Worm (Caenorhabditis elegans) whole organism, early embryonic: Measurements from ENCODE around the gene srj-8.

Experiments
- B0310.2 ChIP-seq: sonication (generic microtip); optimal IDR thresholded peaks from 2 replicates; lab custom pipeline; 2016; ENCODE audit warnings: mild to moderate bottlenecking, missing genetic modification characterization, missing compliant biosample characterization
- F13C5.2 ChIP-seq: sonication (generic microtip); optimal IDR thresholded peaks from 2 replicates; lab custom pipeline; 2017; ENCODE audit warnings: mild to moderate bottlenecking, missing genetic modification characterization, inconsistent platforms, missing compliant biosample characterization
- aly-1 ChIP-seq: sonication (generic microtip); optimal IDR thresholded peaks from 2 replicates; lab custom pipeline; 2016; ENCODE audit warnings: missing genetic modification characterization, missing compliant biosample characterization
- ama-1 ChIP-seq: fragments of 150-350 bp; optimal IDR thresholded peaks from 2 replicates; lab custom pipeline; 2014
- ceh-13 ChIP-seq: fragments of 200-800 bp; sonication (Bioruptor generic); optimal IDR thresholded peaks from 2 replicates; lab custom pipeline; 2018; ENCODE audit warnings: mild to moderate bottlenecking, missing genetic modification characterization, missing compliant biosample characterization
- ceh-36 ChIP-seq: sonication (generic microtip); optimal IDR thresholded peaks from 2 replicates; lab custom pipeline; 2016; ENCODE audit warnings: missing genetic modification characterization, inconsistent platforms, missing compliant biosample characterization
- ets-7 ChIP-seq: sonication (generic microtip); optimal IDR thresholded peaks from 2 replicates; lab custom pipeline; 2016; ENCODE audit warnings: missing genotype, missing genetic modification characterization, missing compliant biosample characterization
- flt-1 ChIP-seq: fragments of 200-800 bp; sonication (Bioruptor generic); IDR thresholded peaks from 2 replicates; pipeline ENCODE4 v1.3.6; 2022; ENCODE audit warnings: missing genetic modification characterization, missing compliant biosample characterization
- hmbx-1 ChIP-seq: sonication (generic microtip); optimal IDR thresholded peaks from 2 replicates; lab custom pipeline; 2016; ENCODE audit warnings: mild to moderate bottlenecking, missing genetic modification characterization, missing compliant biosample characterization
- hmg-4 ChIP-seq: fragments of 200-800 bp; sonication (Bioruptor generic); optimal IDR thresholded peaks from 2 replicates; lab custom pipeline; 2018; ENCODE audit warnings: mild to moderate bottlenecking, missing genetic modification characterization, missing compliant biosample characterization
- hnd-1 ChIP-seq: sonication (generic microtip); optimal IDR thresholded peaks from 2 replicates; lab custom pipeline; 2016; ENCODE audit warnings: missing genetic modification characterization, missing compliant biosample characterization
- pes-1 ChIP-seq: fragments of 200-800 bp; sonication (Bioruptor generic); IDR thresholded peaks from 2 replicates; pipeline ENCODE4 v1.3.6; 2022; ENCODE audit warnings: missing genetic modification reagents, missing genetic modification characterization, missing compliant biosample characterization
- scrt-1 ChIP-seq: fragments of 200-800 bp; sonication (Bioruptor generic); IDR thresholded peaks from 2 replicates; pipeline ENCODE4 v1.3.6; 2022; ENCODE audit warnings: missing genetic modification characterization, missing compliant biosample characterization
- sea-1 ChIP-seq: fragments of 200-800 bp; sonication (Bioruptor generic); conservative IDR thresholded peaks from 2 replicates; pipeline ENCODE4 v1.3.6; 2022; ENCODE audit warnings: missing genetic modification characterization, missing compliant biosample characterization
- tbx-11 ChIP-seq: fragments of 200-800 bp; sonication (Bioruptor generic); IDR thresholded peaks from 2 replicates; pipeline ENCODE4 v1.3.6; 2022; ENCODE audit warnings: missing genetic modification characterization, missing compliant biosample characterization
- tbx-37 ChIP-seq: fragments of 200-800 bp; sonication (Bioruptor generic); conservative IDR thresholded peaks from 2 replicates; pipeline ENCODE4 v1.3.6; 2022; ENCODE audit warnings: missing genetic modification reagents, missing genetic modification characterization, missing compliant biosample characterization
- tra-4 ChIP-seq: sonication (generic microtip); optimal IDR thresholded peaks from 2 replicates; lab custom pipeline; 2017; ENCODE audit warnings: missing genetic modification characterization, missing compliant biosample characterization

Gene srj-8

DNA sequence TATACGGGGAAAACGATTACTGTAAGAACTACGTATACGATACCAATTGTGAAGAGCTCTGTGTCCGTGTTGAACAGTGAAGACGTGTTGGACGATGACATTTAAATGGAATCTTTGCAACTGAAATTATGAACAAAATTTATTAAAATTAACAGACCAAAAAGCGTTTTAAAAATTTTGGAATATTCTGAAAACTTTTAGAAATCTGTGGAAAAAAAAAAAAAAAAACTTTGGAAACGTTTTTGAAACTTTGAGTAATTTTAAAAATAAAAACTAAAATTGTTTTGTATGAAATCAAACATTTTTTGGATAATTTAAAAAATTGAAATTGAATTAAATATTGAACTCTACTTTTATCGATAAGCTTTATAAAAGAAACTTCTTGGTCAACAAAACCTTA lies 8.4 kb downstream of the srj-8 start, which contains the start of gene srt-63:
Gene srt-63, minus strand, starts transcription at position 101 of the 400 bp plus-strand sequence.
- TF ChIP-seq scrt-1 (GFP tag; lab: Robert Waterston, UW) (no peak), tbx-11 (no peak), flt-1 (GFP tag; lab: Robert Waterston, UW) (no peak), ceh-36 (no peak), ets-7 (tag; lab: Kevin White, UChicago) (no peak), ceh-13 (GFP tag; lab: Kevin White, UChicago) (no peak), pes-1 (GFP tag; lab: Robert Waterston, UW) (no peak), aly-1 (tag; lab: Kevin White, UChicago) (no peak), hmbx-1 (tag; lab: Kevin White, UChicago) (no peak), F13C5.2 (tag; lab: Kevin White, UChicago) (no peak), hnd-1 (tag; lab: Kevin White, UChicago) (no peak), tbx-37 (no peak), B0310.2 (tag; lab: Kevin White, UChicago) (no peak), tra-4 (no peak), ama-1 (lab: Kevin White, UChicago) (no peak), hmg-4 (no peak), sea-1 (GFP tag; lab: Robert Waterston, UW) (no peak)

DNA sequence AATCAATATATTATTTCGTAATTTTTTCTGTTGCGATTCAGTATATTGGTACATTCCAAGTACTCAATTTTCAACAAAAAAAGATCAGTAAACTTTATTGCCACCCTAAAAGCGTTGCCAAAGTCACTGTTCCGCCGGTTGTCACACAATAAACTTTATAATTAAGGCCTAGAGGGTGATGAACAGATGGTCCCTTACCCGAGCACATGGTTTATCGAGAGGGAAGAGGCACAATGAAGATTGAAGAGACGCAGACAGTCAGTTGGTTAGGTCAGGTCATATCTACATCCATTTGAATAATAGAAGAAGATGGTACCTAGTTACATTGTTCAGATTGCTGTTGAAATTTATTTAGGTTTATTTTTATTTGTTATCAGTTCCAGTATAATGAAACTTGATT lies 9.2 kb downstream of the srj-8 start:
- TF ChIP-seq aly-1 (tag; lab: Kevin White, UChicago) (no peak), ama-1 (lab: Kevin White, UChicago) (no peak), F13C5.2 (tag; lab: Kevin White, UChicago) (no peak)

DNA sequence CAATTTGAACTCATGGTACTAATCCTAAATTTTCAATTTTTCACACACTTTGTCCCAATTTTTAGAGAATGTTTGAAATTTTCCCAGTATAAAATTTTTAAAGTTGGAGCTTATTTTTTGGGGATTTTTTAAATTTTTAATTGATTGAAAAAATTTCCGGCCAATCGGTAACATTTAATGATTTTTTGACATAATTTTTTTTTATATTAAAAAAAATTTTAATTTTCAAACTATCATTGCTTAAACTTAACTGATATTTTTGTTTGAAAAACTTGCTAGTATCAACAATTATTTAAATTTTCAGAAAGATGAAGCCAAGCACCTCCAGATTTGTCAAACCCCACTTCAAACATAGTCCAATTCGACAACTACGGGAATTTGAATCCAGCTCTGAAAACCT lies 9.7 kb downstream of the srj-8 start, which contains the start of gene T28A11.22:
Gene T28A11.22, plus strand, starts transcription at position 301 of the 400 bp plus-strand sequence.
- TF ChIP-seq B0310.2 (tag; lab: Kevin White, UChicago) (no peak), flt-1 (GFP tag; lab: Robert Waterston, UW) (no peak), aly-1 (tag; lab: Kevin White, UChicago) (no peak), tbx-11 (no peak), ets-7 (tag; lab: Kevin White, UChicago) (no peak), hmbx-1 (tag; lab: Kevin White, UChicago) (no peak), ceh-36 (no peak), sea-1 (GFP tag; lab: Robert Waterston, UW) (no peak), pes-1 (GFP tag; lab: Robert Waterston, UW) (no peak), ceh-13 (GFP tag; lab: Kevin White, UChicago) (no peak), tbx-37 (no peak), hmg-4 (no peak)

DNA sequence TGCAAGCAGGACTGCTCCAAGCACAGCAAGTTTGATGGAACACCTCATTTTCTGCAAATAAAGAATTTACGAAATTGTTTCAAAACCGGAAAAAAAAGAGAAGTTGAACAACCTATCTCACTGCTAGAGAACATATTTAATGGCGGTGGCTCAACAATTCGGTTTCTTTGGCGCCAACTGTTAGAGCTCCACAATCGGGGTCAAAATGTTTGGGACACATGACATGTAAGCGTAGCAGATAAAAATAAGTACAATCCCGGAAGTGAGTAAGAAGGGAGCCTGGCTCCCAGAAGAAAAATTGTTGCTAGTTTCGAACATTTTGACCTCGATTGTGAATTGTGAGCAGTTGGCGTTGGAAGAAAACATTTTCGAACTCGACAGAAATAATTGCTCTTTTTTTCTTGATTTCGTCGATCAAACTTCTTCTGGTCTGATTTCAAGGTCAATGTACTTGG lies 11.6 kb downstream of the srj-8 start, which contains the start of gene T28A11.16:
Gene T28A11.16, minus strand, starts transcription at position 51 of the 455 bp plus-strand sequence.
- TF ChIP-seq flt-1 (GFP tag; lab: Robert Waterston, UW): no peak

DNA sequence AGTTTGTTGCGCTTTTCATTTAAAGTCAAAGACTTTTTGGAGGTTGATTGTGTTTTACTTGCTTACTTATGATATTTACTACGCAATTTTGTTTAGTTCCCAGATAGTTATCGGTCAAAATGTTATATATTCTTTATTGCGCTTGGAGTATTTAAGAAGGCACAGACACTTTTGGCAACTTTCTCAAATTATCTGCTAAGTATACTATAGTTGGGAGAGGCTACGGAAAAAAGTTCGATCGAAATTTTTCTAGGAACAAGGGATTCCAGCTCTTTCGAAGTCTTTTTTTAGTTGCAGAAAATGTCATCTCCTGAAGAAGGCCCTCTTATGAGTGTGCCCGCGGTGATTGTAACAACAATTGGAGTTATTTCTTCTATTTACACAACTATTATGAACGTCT lies 12.5 kb downstream of the srj-8 start, which contains the start of gene srbc-5:
Gene srbc-5, plus strand, starts transcription at position 301 of the 400 bp plus-strand sequence.
- TF ChIP-seq hnd-1 (tag; lab: Kevin White, UChicago) (no peak), flt-1 (GFP tag; lab: Robert Waterston, UW) (no peak), sea-1 (GFP tag; lab: Robert Waterston, UW) (no peak), hmbx-1 (tag; lab: Kevin White, UChicago) (no peak), tbx-11 (no peak), tra-4 (no peak), aly-1 (tag; lab: Kevin White, UChicago) (no peak)

DNA sequence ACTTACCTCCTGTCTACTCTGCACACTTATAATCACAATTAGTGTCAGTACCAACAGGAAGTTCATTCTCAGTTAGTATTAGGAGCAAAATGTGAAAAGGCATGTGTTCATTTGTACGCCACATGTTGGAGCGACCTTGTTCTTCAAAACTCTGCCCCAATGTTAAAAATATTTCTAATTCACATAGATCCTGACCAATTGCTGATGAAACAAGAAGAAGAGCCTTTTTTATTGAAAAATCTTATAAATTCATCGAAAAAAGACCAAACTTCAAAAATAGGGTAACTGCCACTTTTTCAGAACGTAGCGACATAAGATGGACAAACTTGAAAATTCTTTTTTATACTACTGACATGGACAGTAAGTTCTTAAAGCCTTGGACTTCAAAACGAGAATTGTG lies 18.6 kb downstream of the srj-8 start, which contains the start of gene T28A11.17:
Gene T28A11.17, minus strand, starts transcription at position 101 of the 400 bp plus-strand sequence.
- TF ChIP-seq hnd-1 (tag; lab: Kevin White, UChicago) (no peak), ceh-36 (no peak), F13C5.2 (tag; lab: Kevin White, UChicago) (no peak)

DNA sequence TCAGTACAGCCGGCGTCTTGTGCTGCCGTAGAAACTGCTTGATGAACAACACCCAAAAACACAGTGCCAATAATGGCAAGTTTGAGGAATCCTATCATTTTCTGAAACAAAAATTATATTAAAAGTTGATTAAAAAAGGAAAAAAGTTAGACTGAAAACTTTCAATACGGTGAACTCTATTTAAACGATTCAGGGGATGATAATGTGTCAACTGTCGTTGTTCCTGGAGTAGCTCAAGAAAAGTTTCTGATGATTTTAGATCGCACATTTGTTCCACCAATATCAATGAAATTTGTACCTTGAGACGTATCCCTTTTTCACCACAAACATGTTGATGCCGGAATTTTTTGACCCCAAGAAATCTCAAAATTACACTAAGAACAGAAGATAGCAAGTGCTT lies 20.3 kb downstream of the srj-8 start, which contains the start of gene T28A11.18:
Gene T28A11.18, minus strand, starts transcription at position 101 of the 400 bp plus-strand sequence.
- TF ChIP-seq ceh-13 (GFP tag; lab: Kevin White, UChicago) (no peak), ama-1 (lab: Kevin White, UChicago) (no peak), ets-7 (tag; lab: Kevin White, UChicago) (no peak), F13C5.2 (tag; lab: Kevin White, UChicago) (no peak), ceh-36 (no peak)

DNA sequence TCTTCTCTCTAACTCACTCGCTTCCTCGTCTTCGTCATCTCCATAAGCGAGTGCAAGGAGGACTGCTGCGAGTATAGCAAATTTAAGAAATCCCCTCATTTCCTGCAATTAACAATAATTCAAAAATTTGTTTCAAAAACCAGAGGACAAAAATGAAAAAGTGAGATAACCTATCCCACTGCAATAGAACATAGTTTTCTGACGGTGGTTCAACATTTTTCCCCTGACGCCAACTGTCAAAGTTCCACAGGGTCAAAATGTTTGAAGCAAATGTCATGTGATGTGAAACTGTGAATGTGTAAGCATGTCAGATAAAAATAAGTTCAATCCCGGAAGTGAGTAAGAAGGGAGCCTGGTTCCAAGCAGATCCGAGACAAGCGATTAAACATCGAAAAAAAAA lies 21.8 kb downstream of the srj-8 start, which contains the start of gene T28A11.19:
Gene T28A11.19, minus strand, starts transcription at position 108 of the 400 bp plus-strand sequence.
- TF ChIP-seq tra-4 (no peak), tbx-11 (no peak)

DNA sequence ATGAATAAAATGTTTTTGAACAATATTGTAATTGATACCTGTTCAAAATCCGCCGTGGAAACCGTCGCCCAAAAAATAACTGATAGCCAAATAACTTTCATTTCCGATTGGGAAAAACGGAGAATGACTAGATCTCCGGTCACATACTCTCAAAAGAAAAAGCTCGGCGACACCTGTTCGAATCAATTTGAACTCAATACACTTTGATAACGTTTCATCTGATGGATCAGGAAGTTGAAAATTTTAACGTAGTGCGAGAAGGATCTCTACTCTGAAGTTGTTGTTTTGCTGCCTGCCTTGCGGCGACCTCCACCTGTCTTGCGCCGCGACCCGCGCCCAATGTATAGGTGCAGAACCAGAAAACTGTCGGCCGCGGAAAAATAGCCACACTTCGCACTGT lies 25.5 kb downstream of the srj-8 start, which contains the start of gene T28A11.20:
Gene T28A11.20, minus strand, starts transcription at position 101 of the 400 bp plus-strand sequence.
- TF ChIP-seq ceh-13 (GFP tag; lab: Kevin White, UChicago): no peak
- no peak for TF ChIP-seq pes-1 (GFP tag; lab: Robert Waterston, UW)
- TF ChIP-seq scrt-1 (GFP tag; lab: Robert Waterston, UW): no peak
- TF ChIP-seq sea-1 (GFP tag; lab: Robert Waterston, UW): no peak
- TF ChIP-seq F13C5.2 (tag; lab: Kevin White, UChicago): no peak
